Worm (Caenorhabditis elegans) whole organism, L3 larva: ENCODE results near the gene tif-1A.
A peak's percentile ranks its signal among the peaks of the same experiment; 100 is the strongest.

Source experiments
- ceh-28 ChIP-seq: fragments of 150-350 bp; optimal IDR thresholded peaks from 2 replicates; lab custom pipeline; 2014; ENCODE audit warnings: missing biosample characterization, missing genetic modification reagents, missing genetic modification characterization
- jun-1 ChIP-seq: fragments of 150-350 bp; optimal IDR thresholded peaks from 2 replicates; lab custom pipeline; 2014; ENCODE audit warnings: missing biosample characterization, missing genetic modification reagents, missing genetic modification characterization
- nhr-28 ChIP-seq: fragments of 150-350 bp; optimal IDR thresholded peaks from 2 replicates; lab custom pipeline; 2014; ENCODE audit warnings: missing biosample characterization, missing genetic modification characterization
- snpc-4 ChIP-seq: fragments of 150-350 bp; optimal IDR thresholded peaks from 2 replicates; lab custom pipeline; 2014; ENCODE audit warnings: missing biosample characterization, missing genetic modification characterization
- ztf-11 ChIP-seq: fragments of 150-350 bp; optimal IDR thresholded peaks from 2 replicates; lab custom pipeline; 2014; ENCODE audit warnings: missing biosample characterization, missing genetic modification characterization

DNA sequence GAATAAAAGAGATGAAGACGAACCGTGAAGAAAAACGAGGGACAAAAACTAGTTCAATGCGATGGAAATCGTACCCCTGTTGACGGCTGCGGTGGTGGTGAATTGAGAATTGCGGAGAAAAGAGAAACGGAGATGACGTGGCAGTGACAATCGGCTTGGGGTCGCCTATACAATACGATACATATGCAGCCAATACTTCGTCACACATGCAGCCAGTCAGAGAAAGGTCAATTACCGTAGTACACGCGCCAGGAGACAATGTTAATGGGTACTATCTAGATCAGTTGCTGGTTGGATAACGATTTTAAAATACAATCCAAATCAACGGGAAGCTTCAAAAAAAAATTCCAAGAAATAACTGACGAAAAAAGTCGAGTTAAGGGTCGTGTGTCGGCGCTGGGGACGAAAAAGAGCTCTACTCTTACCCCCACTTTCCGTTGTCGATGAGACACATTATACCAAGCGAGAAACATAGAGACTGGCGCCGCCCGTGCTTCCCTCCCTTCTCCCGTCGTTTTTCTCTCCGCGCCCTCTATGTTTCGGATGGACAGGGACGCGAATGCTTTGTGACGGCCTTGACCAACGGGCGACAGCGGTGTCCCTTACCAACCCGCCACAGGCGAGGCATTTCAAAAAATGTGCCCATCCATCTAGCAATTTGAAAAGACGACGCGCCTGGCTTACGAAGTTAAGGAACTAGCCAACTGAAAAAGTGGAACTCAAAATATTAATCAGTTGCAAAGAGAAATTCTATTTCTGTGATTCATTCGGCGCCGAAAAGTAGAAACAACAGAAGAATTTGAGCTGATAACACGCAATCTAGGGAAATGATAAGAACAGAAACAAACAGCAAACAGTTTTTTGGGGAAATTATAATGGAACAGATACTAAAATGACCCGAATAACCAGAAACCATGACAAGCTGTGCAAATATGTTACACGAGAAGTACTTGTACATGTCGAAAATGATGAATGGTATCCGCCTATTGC, 15.0 kb upstream of the tif-1A start:
- no peak for TF ChIP-seq ceh-28
- no peak for TF ChIP-seq ztf-11
- no peak for TF ChIP-seq nhr-28 (tag; lab: Kevin White, UChicago)
- peak; percentile 42 for TF ChIP-seq snpc-4 (tag; lab: Kevin White, UChicago)
- TF ChIP-seq jun-1 (tag; lab: Kevin White, UChicago) = no peak
